Worm (Caenorhabditis elegans): ENCODE measurements around the gene aakg-1.

aakg-1 gene

DNA sequence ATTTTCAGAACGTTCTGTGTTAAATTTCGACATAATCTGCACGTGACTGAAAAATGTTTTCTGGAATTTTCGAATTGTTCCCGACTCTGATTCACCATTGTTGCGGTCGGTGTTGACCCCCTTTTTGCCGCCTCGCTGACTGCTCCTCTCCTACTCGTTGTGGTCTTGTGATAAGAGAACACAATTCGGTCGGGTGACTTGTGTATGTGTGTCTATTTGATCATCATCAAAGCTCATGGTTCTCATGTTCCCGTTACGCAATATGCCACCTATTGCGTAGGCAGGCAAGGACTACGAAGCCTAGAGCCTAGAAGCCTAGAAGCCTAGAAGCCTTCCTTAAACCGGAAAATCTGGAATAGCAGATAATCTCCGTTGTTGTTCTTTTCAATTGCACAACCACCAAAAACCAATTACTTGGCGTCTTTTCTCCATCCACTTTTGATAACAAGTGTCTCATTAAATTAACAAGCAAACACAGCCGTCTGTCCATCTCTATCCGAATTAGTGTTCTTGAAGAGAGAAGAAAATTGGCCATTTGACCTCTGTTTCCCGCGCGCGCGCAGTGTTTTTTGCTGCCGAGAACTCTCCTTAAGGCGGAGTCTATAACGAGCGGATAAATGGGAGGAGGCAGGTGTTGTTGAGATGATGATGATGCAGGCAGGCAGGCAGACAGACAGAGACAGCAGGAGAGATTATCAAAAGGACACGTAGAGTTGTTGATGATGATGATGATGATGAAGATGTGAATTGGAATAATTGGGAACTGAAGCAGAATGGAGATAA, 39.7 kb upstream of the aakg-1 start (continued):
- peak; percentile 48 for TF ChIP-seq nhr-77 (tag; optimal IDR thresholded peaks at IDR 0.05)
- TF ChIP-seq snpc-4 (tag; optimal IDR thresholded peaks at IDR 0.05) = peak; percentile 25
- TF ChIP-seq ceh-82 (tag; optimal IDR thresholded peaks at IDR 0.05) = peak in 1 of 3 experiments; percentile 36
- peak; percentile 54 for TF ChIP-seq nhr-90 (tag; optimal IDR thresholded peaks at IDR 0.05; ENCODE audit: poor library complexity)
- no peak for TF ChIP-seq F16B12.6 (tag; optimal IDR thresholded peaks at IDR 0.05)
- no peak for TF ChIP-seq ztf-11 (tag; optimal IDR thresholded peaks at IDR 0.05)
- TF ChIP-seq snu-23 (GFP tag; optimal IDR thresholded peaks at IDR 0.05) = peak; percentile 53
- peak; percentile 55 for TF ChIP-seq fos-1 (tag; optimal IDR thresholded peaks at IDR 0.05)
- peak; percentile 55 for TF ChIP-seq lin-13 (GFP tag; optimal IDR thresholded peaks at IDR 0.05)
- TF ChIP-seq nhr-19 (GFP tag; conservative IDR thresholded peaks at IDR 0.05) = peak; percentile 64
- no peak for TF ChIP-seq C34B4.2 (tag; optimal IDR thresholded peaks at IDR 0.05)
- TF ChIP-seq ama-1 (optimal IDR thresholded peaks at IDR 0.05) = peak; percentile 36
- TF ChIP-seq tlp-1 (tag; optimal IDR thresholded peaks at IDR 0.05) = no peak
- peak; percentile 90 for TF ChIP-seq nhr-85 (tag)
- no peak for TF ChIP-seq aly-2 (tag; optimal IDR thresholded peaks at IDR 0.05)
- no peak for TF ChIP-seq hlh-17 (GFP tag; optimal IDR thresholded peaks at IDR 0.05; ENCODE audit: borderline replicate concordance)
- TF ChIP-seq fkh-10 (GFP tag; optimal IDR thresholded peaks at IDR 0.05) = no peak
- no peak for TF ChIP-seq nhr-84 (tag; optimal IDR thresholded peaks at IDR 0.05)
- TF ChIP-seq lin-15B (tag; optimal IDR thresholded peaks at IDR 0.05) = no peak
- no peak for TF ChIP-seq unc-62 (GFP tag; optimal IDR thresholded peaks at IDR 0.05)
- no peak for TF ChIP-seq unc-30 (tag; optimal IDR thresholded peaks at IDR 0.05)
- TF ChIP-seq ceh-88 (GFP tag; IDR thresholded peaks at IDR 0.05) = no peak
- no peak for TF ChIP-seq hlh-4 (tag; optimal IDR thresholded peaks at IDR 0.05)
- peak; percentile 70 for TF ChIP-seq fkh-8 (tag; optimal IDR thresholded peaks at IDR 0.05)
- peak; percentile 37 to 41 for TF ChIP-seq lsy-2 (tag; optimal IDR thresholded peaks at IDR 0.05)
- no peak for TF ChIP-seq pqm-1 (tag; optimal IDR thresholded peaks at IDR 0.05)
- no peak for TF ChIP-seq ztf-4 (tag; optimal IDR thresholded peaks at IDR 0.05)
- TF ChIP-seq egl-13 (tag; optimal IDR thresholded peaks at IDR 0.05) = no peak
- TF ChIP-seq nhr-28 (tag; optimal IDR thresholded peaks at IDR 0.05) = no peak
- TF ChIP-seq lin-14 (GFP tag; optimal IDR thresholded peaks at IDR 0.05) = peak; percentile 58
- peak; percentile 61 for TF ChIP-seq hpl-2 (GFP tag; optimal IDR thresholded peaks at IDR 0.05)
- peak; percentile 17 for TF ChIP-seq pax-3 (tag; optimal IDR thresholded peaks at IDR 0.05)
- no peak for TF ChIP-seq nhr-12 (tag; optimal IDR thresholded peaks at IDR 0.05)
- TF ChIP-seq dsc-1 (tag; optimal IDR thresholded peaks at IDR 0.05) = no peak
- TF ChIP-seq Y116A8C.19 (tag; optimal IDR thresholded peaks at IDR 0.05; ENCODE audit: borderline replicate concordance) = no peak
- peak; percentile 2 for TF ChIP-seq ceh-90 (tag; optimal IDR thresholded peaks at IDR 0.05)
- TF ChIP-seq fkh-4 (tag; optimal IDR thresholded peaks at IDR 0.05; ENCODE audit: borderline replicate concordance) = no peak
- peak; percentile 41 for TF ChIP-seq tbx-2 (tag; optimal IDR thresholded peaks at IDR 0.05)
- TF ChIP-seq blmp-1 (tag; optimal IDR thresholded peaks at IDR 0.05) = peak; percentile 82
- peak; percentile 75 for TF ChIP-seq elt-2 (tag; optimal IDR thresholded peaks at IDR 0.05)
- peak; percentile 51 for TF ChIP-seq irx-1 (tag; optimal IDR thresholded peaks at IDR 0.05)

DNA sequence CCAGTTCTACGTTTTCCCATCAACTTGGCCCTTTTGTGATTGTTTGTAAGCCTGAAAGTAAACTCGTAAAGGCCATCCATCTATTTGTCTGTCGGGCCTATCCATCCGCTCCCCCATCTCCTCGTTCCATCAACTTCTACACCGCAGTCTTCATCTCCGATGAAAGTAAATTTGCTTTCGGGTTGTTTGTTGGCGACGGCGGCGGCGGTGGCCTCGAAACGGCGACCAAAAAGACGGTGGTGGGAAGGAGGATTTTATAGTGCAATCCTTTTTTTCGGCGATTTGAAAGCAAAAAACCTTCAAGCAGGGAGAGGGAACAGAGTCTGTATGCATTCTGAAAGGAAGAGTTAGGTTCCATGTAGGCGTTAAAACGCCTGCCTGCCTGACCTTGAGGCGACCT, 39.0 kb upstream of the aakg-1 start:
- TF ChIP-seq ztf-4 (tag; optimal IDR thresholded peaks at IDR 0.05) = no peak
- TF ChIP-seq C34B4.2 (tag; optimal IDR thresholded peaks at IDR 0.05) = no peak
- no peak for TF ChIP-seq hlh-4 (tag; optimal IDR thresholded peaks at IDR 0.05)
- TF ChIP-seq efl-1 (optimal IDR thresholded peaks at IDR 0.05) = no peak
- TF ChIP-seq efl-1 (GFP tag; optimal IDR thresholded peaks at IDR 0.05 in 1 of 2) = peak in 1 of 2 experiments; percentile 93
- peak; percentile 86 for TF ChIP-seq blmp-1 (tag; optimal IDR thresholded peaks at IDR 0.05)

All from whole organism, L1 larva.